Worm (Caenorhabditis elegans) whole organism, L4/young adult: ENCODE data around the gene nhr-154.

Experiments used
- W03F9.2 ChIP-seq: fragments of 150-350 bp; optimal IDR thresholded peaks from 2 replicates; lab custom pipeline; 2014; ENCODE audit warnings: missing biosample characterization, missing genetic modification characterization
- dao-5 ChIP-seq: sonication (generic microtip); optimal IDR thresholded peaks from 2 replicates; lab custom pipeline; 2016; ENCODE audit warnings: missing genotype, missing genetic modification characterization, moderate library complexity, missing compliant biosample characterization
- him-1 ChIP-seq: sonication (generic microtip); optimal IDR thresholded peaks from 2 replicates; lab custom pipeline; 2016; ENCODE audit warnings: missing genotype, missing genetic modification reagents, missing genetic modification characterization, missing compliant biosample characterization

DNA sequence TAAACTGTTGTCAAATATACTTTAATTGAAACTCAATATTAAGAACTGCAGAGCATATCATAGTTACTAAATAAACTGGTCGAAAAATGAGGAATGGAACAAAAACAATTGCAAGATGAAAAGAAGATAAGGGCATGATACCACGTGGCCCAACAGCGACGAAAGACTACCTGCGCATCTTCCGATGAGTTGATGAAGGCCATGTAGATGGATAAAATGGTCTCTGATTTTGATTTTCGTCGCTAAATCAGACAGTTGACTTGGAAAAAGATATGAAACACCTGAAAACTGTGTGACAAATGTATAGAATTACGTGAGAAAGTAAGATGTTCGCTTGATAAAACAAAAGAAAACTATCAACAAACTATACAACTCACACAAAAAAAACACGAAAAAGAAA is 29.6 kb upstream of the nhr-154 start:
- no peak for TF ChIP-seq him-1 (tag; lab: Kevin White, UChicago)
- TF ChIP-seq W03F9.2 (tag; lab: Kevin White, UChicago) = no peak
- no peak for TF ChIP-seq dao-5 (tag; lab: Kevin White, UChicago)
